Fruit fly (Drosophila melanogaster) whole organism, wandering third instar larva: ENCODE results near the gene RapGAP1.

Source experiments
- Abd-B ChIP-seq: fragments of >200 bp; optimal IDR thresholded peaks from 2 replicates; lab custom pipeline; 2017; ENCODE audit warnings: missing biosample characterization, missing genetic modification characterization
- CrebA ChIP-seq: fragments of 200-800 bp; sonication (Bioruptor generic); optimal IDR thresholded peaks from 2 replicates; lab custom pipeline; 2016; ENCODE audit warnings: missing biosample characterization, mild to moderate bottlenecking, missing genetic modification characterization, borderline replicate concordance
- Dfd ChIP-seq: fragments of >200 bp; optimal IDR thresholded peaks from 2 replicates; lab custom pipeline; 2017; ENCODE audit warnings: missing biosample characterization, missing genetic modification characterization
- Dif ChIP-seq: fragments of 200-275, 200-300 bp; sonication (Bioruptor generic); optimal IDR thresholded peaks from 2 replicates; lab custom pipeline; 2018; ENCODE audit warnings: missing biosample characterization, missing genetic modification characterization; ENCODE audit not compliant: partially characterized antibody
- GATAd ChIP-seq: sonication (Bioruptor generic); optimal IDR thresholded peaks from 2 replicates; lab custom pipeline; 2016; ENCODE audit warnings: missing biosample characterization, missing genetic modification characterization
- HLH106 ChIP-seq: fragments of 200-800 bp; optimal IDR thresholded peaks from 3 replicates; lab custom pipeline; 2019; ENCODE audit warnings: missing biosample characterization, mild to moderate bottlenecking, missing genetic modification characterization, moderate library complexity
- Hnf4 ChIP-seq: fragments of 200-800 bp; sonication (Bioruptor generic); optimal IDR thresholded peaks from 2 replicates; lab custom pipeline; 2016; ENCODE audit warnings: missing biosample characterization, mild to moderate bottlenecking, missing genetic modification characterization
- Hr83 ChIP-seq: fragments of 200-300 bp; sonication (Bioruptor generic); optimal IDR thresholded peaks from 2 replicates; lab custom pipeline; 2016; ENCODE audit warnings: missing biosample characterization, mild to moderate bottlenecking, missing genetic modification characterization, moderate library complexity; ENCODE audit not compliant: poor library complexity, severe bottlenecking
- Mio ChIP-seq: sonication (Bioruptor generic); optimal IDR thresholded peaks from 2 replicates; lab custom pipeline; 2016; ENCODE audit warnings: missing biosample characterization, missing genetic modification characterization
- Myc ChIP-seq: fragments of >200 bp; optimal IDR thresholded peaks from 2 replicates; lab custom pipeline; 2017
- OdsH ChIP-seq: fragments of 200-800 bp; sonication (Bioruptor generic); optimal IDR thresholded peaks from 2 replicates; lab custom pipeline; 2016; ENCODE audit warnings: missing biosample characterization, mild to moderate bottlenecking, missing genetic modification characterization
- Rel ChIP-seq, 2 experiments: fragments of 200-800 bp; sonication (Bioruptor generic) in 1 of 2; optimal IDR thresholded peaks; 2 replicates in 1 of 2; 3 replicates in 1 of 2; lab custom pipeline; 2016 to 2019; ENCODE audit warnings: mild to moderate bottlenecking in 2 of 2, missing biosample characterization in 2 of 2, missing genetic modification characterization in 2 of 2, moderate library complexity in 1 of 2
- Sp1 ChIP-seq: fragments of 200-800 bp; sonication (Bioruptor generic); optimal IDR thresholded peaks from 3 replicates; lab custom pipeline; 2019; ENCODE audit warnings: missing biosample characterization, mild to moderate bottlenecking, missing genetic modification characterization, moderate library complexity
- Vsx2 ChIP-seq: fragments of 200-300, 225-300 bp; sonication (Bioruptor generic); optimal IDR thresholded peaks from 2 replicates; lab custom pipeline; 2018; ENCODE audit warnings: missing biosample characterization, missing genetic modification characterization; ENCODE audit not compliant: partially characterized antibody
- br ChIP-seq: fragments of 200-800 bp; sonication (Bioruptor generic); optimal IDR thresholded peaks from 2 replicates; lab custom pipeline; 2016; ENCODE audit warnings: missing biosample characterization, missing genetic modification characterization
- brk ChIP-seq: fragments of 200-800 bp; sonication (Bioruptor generic); optimal IDR thresholded peaks from 2 replicates; lab custom pipeline; 2016; ENCODE audit warnings: missing biosample characterization, mild to moderate bottlenecking, missing genetic modification characterization
- dl ChIP-seq, 2 experiments: fragments of 175-275, 200-275 bp in 1 of 2; fragments of 200-275 bp in 1 of 2; sonication (Bioruptor generic); optimal IDR thresholded peaks; lab custom pipeline; 2018; ENCODE audit warnings: mild to moderate bottlenecking in 2 of 2, missing biosample characterization in 2 of 2, missing genetic modification characterization in 2 of 2, moderate library complexity in 2 of 2; ENCODE audit not compliant: partially characterized antibody in 2 of 2, insufficient read depth in 1 of 2
- dmrt93B ChIP-seq: fragments of 200-800 bp; sonication (Bioruptor generic); optimal IDR thresholded peaks from 2 replicates; lab custom pipeline; 2018; ENCODE audit warnings: missing biosample characterization, mild to moderate bottlenecking, missing genetic modification characterization
- dsf ChIP-seq: sonication (Bioruptor generic); optimal IDR thresholded peaks from 2 replicates; lab custom pipeline; 2016; ENCODE audit warnings: missing biosample characterization, missing genetic modification characterization, borderline replicate concordance
- ey ChIP-seq: fragments of 200-800 bp; sonication (Bioruptor generic); optimal IDR thresholded peaks from 2 replicates; lab custom pipeline; 2016; ENCODE audit warnings: missing biosample characterization, missing genetic modification characterization
- foxo ChIP-seq, 2 experiments: fragments of 200-800 bp; sonication (Bioruptor generic); optimal IDR thresholded peaks; 2 replicates in 1 of 2; 3 replicates in 1 of 2; lab custom pipeline; 2016 to 2017; ENCODE audit warnings: missing biosample characterization in 2 of 2, missing genetic modification characterization in 2 of 2
- fru ChIP-seq: fragments of 200-800 bp; sonication (Bioruptor generic); optimal IDR thresholded peaks from 3 replicates; lab custom pipeline; 2016; ENCODE audit warnings: missing biosample characterization, mild to moderate bottlenecking, missing genetic modification characterization
- h ChIP-seq: fragments of 200-800 bp; sonication (Bioruptor generic); optimal IDR thresholded peaks from 3 replicates; lab custom pipeline; 2016; ENCODE audit warnings: missing biosample characterization, mild to moderate bottlenecking, missing genetic modification characterization
- lola ChIP-seq: fragments of >200 bp; optimal IDR thresholded peaks from 2 replicates; lab custom pipeline; 2017; ENCODE audit warnings: missing biosample characterization, missing genetic modification characterization
- pan ChIP-seq: fragments of >200 bp; optimal IDR thresholded peaks from 2 replicates; lab custom pipeline; 2017
- psq ChIP-seq: fragments of 200-800 bp; sonication (Bioruptor generic); optimal IDR thresholded peaks from 3 replicates; lab custom pipeline; 2017; ENCODE audit warnings: missing biosample characterization, mild to moderate bottlenecking, missing genetic modification characterization, moderate library complexity
- rgr ChIP-seq: fragments of 200-800 bp; sonication (Bioruptor generic); optimal IDR thresholded peaks from 3 replicates; lab custom pipeline; 2016; ENCODE audit warnings: missing biosample characterization, mild to moderate bottlenecking, missing genetic modification characterization
- sage ChIP-seq: fragments of 200-800 bp; sonication (Bioruptor generic); optimal IDR thresholded peaks from 2 replicates; lab custom pipeline; 2016; ENCODE audit warnings: missing biosample characterization, mild to moderate bottlenecking, missing genetic modification characterization
- usp ChIP-seq: fragments of >200 bp; optimal IDR thresholded peaks from 2 replicates; lab custom pipeline; 2017; ENCODE audit warnings: missing biosample characterization, missing genetic modification characterization
- woc ChIP-seq: sonication (Bioruptor generic); optimal IDR thresholded peaks from 2 replicates; lab custom pipeline; 2016; ENCODE audit warnings: missing biosample characterization, mild to moderate bottlenecking, missing genetic modification characterization

The RapGAP1 gene

DNA sequence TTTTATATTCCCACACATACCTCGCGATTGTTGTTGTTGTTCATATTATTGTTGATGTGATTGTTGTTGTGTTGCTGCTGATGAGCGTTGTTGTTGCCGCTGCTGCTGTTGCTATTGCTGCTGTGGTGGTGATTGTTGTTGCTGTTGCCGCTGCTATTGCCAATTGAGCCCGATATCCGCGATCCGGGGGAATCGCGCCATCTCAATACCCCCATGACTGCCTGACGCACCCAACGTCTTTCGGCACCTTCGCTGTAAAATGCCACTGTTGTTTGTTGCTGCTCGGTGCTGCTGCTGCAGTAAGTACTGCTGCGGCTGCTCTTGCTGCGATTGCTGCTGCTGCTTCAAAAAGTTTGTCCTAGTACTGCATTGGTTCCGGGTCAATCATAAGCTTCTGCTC lies 49.6 kb downstream of the RapGAP1 start:
- TF ChIP-seq Dfd (peak; percentile 47), foxo (GFP tag; optimal IDR thresholded peaks at IDR 0.05; lab: Kevin White, UChicago) (no peak), Sp1 (GFP tag; lab: Kevin White, UChicago) (no peak), rgr (GFP tag; lab: Kevin White, UChicago) (no peak)

DNA sequence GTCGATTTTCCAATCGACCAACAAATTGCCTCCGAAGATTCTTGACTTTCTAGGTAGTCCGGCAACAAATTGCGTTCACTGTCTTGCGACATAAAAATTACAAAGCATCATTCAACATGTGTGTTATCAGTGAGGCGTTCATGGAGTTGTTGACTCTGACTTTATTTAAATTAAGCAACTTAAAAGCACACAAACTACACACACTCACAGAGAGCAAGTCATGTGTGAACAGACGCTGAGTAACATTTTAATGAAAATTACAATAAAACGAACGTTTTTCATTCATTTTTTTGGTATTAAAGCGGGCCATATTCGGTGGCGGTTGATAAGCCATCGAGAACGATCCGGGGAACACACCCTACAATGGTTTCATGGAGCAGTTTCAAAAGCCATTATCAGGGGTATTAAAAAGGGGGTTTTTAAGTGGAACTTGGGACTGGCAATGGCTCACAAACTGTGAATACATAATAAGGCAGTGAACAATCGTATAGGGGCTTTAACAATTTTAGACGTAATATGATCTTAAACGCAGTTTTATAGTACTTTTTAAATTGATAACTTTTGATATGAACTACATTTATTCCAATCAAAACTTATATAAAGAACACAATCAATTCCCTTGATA lies 50.5 kb downstream of the RapGAP1 start:
- TF ChIP-seq Rel (GFP tag; optimal IDR thresholded peaks at IDR 0.05; lab: Kevin White, UChicago): no peak
- TF ChIP-seq Rel (tag; optimal IDR thresholded peaks at IDR 0.05; lab: Kevin White, UChicago): peak; percentile 70
- no peak for TF ChIP-seq dsf
- TF ChIP-seq Abd-B: no peak
- no peak for TF ChIP-seq dmrt93B (GFP tag; lab: Kevin White, UChicago)
- no peak for TF ChIP-seq Vsx2 (GFP tag; lab: Kevin White, UChicago)
- no peak for TF ChIP-seq woc (GFP tag; lab: Kevin White, UChicago)

DNA sequence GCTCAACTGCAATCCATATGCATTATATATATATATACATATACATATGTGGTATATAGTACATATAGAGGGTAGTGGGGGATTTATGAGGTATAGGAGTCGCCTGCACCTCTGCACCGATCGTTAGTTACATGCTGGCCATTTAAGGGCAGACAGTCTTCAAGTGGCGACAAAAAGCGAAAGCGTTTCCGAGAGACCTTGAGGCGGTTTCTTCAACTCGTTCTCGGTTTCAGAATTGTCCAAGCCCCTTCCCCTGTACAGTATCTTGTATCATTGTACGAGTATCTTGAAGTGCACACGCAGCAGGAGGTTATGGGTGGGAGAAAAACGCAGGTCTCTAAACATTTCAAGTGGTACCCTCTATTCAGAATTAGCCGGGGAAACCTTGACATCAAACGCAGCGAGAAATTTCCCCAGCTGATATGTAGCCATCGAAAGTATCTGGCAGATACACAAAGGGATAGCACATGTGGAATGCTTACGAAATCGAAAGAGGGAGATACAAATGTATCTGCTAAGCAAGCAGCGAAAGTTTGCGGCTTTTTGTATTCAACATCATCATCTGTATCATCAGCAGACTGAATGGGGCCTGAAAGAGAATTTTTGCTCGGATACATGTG lies 51.8 kb downstream of the RapGAP1 start:
- TF ChIP-seq Mio (GFP tag; lab: Kevin White, UChicago) (no peak), Dif (GFP tag; lab: Kevin White, UChicago) (no peak), usp (GFP tag; lab: Kevin White, UChicago) (no peak), rgr (GFP tag; lab: Kevin White, UChicago) (no peak), h (GFP tag; lab: Kevin White, UChicago) (peak; percentile 15), dmrt93B (GFP tag; lab: Kevin White, UChicago) (no peak), lola (GFP tag; lab: Kevin White, UChicago) (no peak), ey (GFP tag; lab: Kevin White, UChicago) (no peak)

DNA sequence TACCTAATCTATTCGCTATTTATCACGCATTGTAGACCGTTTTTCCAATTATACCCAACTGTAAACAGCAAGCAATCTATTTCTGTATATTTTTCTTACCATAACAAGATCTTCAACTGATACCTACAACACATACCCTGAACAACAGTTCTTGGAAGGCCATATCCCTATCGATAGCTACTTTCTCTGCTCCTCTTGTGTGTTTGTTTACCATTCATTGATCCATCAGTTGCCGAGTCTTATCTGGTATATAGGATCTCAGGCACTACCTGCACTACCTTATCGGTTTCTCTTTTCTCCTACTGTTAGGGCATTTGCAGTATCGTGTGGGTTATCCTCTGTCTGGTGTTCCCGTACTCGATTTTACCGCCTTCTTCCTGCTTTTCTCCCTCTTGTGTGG lies 52.7 kb downstream of the RapGAP1 start:
- TF ChIP-seq rgr (GFP tag; lab: Kevin White, UChicago) (no peak), Abd-B (no peak), pan (lab: Kevin White, UChicago) (no peak), brk (no peak), HLH106 (no peak), Dif (GFP tag; lab: Kevin White, UChicago) (no peak), GATAd (no peak), Rel (GFP tag; optimal IDR thresholded peaks at IDR 0.05; lab: Kevin White, UChicago) (no peak), Rel (tag; optimal IDR thresholded peaks at IDR 0.05; lab: Kevin White, UChicago) (no peak), sage (no peak), Myc (lab: Kevin White, UChicago) (no peak), CrebA (GFP tag; lab: Kevin White, UChicago) (no peak), Hnf4 (no peak)

DNA sequence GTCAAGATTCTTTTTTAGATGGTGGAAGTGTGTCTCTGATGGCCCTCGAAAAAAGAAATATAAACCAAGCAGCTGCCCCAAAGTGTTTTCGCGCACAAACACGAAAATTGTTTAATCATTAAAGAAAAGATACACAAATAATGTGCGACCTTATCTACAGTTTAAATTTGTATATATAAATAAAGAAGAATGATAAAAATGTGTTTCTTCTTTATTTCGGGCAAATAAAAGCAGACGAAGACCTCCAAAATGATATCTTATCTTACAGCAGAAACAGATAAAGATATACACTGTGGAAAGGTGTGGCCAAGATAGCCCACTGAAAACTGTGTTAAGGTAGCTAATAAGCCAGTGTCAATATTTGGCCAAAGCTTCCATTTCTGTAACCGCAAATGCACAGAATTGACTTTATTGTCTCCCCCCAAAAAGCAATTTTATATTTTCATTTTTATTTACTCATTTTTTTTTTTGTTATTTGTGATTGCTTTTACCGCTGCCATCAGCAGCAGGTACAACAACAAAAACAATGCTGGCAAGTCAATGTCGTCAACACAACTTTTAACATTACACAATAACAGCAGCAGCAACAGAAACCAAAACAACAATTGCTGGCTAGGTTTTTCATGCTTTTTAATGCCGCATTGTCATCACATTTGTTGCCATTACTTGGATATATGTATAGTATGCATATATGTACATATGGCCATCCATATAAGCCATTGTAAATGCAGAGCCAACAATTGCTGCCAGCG lies 53.5 kb downstream of the RapGAP1 start:
- TF ChIP-seq psq (GFP tag; lab: Kevin White, UChicago) (no peak), Sp1 (GFP tag; lab: Kevin White, UChicago) (peak; percentile 11), br (GFP tag; lab: Kevin White, UChicago) (no peak), Hr83 (peak; percentile 54), rgr (GFP tag; lab: Kevin White, UChicago) (peak; percentile 14), h (GFP tag; lab: Kevin White, UChicago) (peak; percentile 2)

DNA sequence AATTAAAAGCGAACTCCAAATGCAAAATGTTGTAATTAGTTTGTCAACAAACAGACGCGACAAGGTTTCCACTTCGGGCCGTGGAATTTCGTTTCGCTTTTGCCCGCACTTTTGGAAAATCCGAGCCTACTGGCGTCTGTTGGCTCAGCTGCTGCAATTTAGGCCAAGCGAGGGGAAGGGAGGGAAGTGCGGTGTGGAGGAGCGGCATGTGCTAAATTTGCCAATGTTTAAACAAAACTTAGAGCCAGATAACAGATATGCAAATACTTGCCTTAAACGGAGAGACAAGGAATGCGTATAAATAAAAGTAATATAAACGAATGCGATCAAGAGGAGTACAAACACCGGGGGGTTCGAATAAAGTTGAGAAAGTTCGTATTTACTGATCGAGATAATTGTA lies 55.2 kb downstream of the RapGAP1 start:
- TF ChIP-seq foxo (GFP tag; optimal IDR thresholded peaks at IDR 0.05; lab: Kevin White, UChicago) (peak in 1 of 2 experiments; percentile 19), Hr83 (peak; percentile 30), h (GFP tag; lab: Kevin White, UChicago) (peak; percentile 28), rgr (GFP tag; lab: Kevin White, UChicago) (peak; percentile 60), fru (peak; percentile 2), dl (GFP tag; optimal IDR thresholded peaks at IDR 0.05; lab: Kevin White, UChicago; ENCODE audit: insufficient read depth in 1 of 2, partially characterized antibody in 2 of 2) (no peak), OdsH (GFP tag; lab: Kevin White, UChicago) (peak; percentile 10), Myc (lab: Kevin White, UChicago) (no peak)
